Worm (Caenorhabditis elegans) whole organism, midembryonic: Measurements from ENCODE around the gene C27H5.2.

Experiments used
- T22C8.4 ChIP-seq: fragments of 200-800 bp; sonication (Bioruptor generic); IDR thresholded peaks from 2 replicates; pipeline ENCODE4 v1.3.6; 2022; ENCODE audit warnings: missing genetic modification characterization, missing compliant biosample characterization
- cog-1 ChIP-seq: sonication (generic microtip); optimal IDR thresholded peaks from 2 replicates; lab custom pipeline; 2016; ENCODE audit warnings: missing genetic modification characterization, missing compliant biosample characterization
- flt-1 ChIP-seq: fragments of 200-800 bp; sonication (Bioruptor generic); IDR thresholded peaks from 2 replicates; pipeline ENCODE4 v1.3.6; 2022; ENCODE audit warnings: missing genetic modification characterization, missing compliant biosample characterization
- klf-2 ChIP-seq: fragments of 200-800 bp; sonication (Bioruptor generic); conservative IDR thresholded peaks from 2 replicates; pipeline ENCODE4 v1.3.6; 2022; ENCODE audit warnings: missing genetic modification reagents, missing genetic modification characterization, missing compliant biosample characterization
- med-1 ChIP-seq: sonication (generic microtip); optimal IDR thresholded peaks from 2 replicates; lab custom pipeline; 2017; ENCODE audit warnings: missing genetic modification characterization, mild to moderate bottlenecking, missing compliant biosample characterization, antibody characterized with exemption, missing genetic modification reagents; ENCODE audit not compliant: insufficient read depth
- ref-1 ChIP-seq: fragments of 200-800 bp; sonication (Bioruptor generic); conservative IDR thresholded peaks from 2 replicates; pipeline ENCODE4 v1.3.6; 2022; ENCODE audit warnings: missing genetic modification reagents, missing genetic modification characterization, missing compliant biosample characterization
- tab-1 ChIP-seq: fragments of 200-800 bp; sonication (Bioruptor generic); IDR thresholded peaks from 2 replicates; pipeline ENCODE4 v1.3.6; 2022; ENCODE audit warnings: missing genetic modification characterization, missing compliant biosample characterization
- ztf-23 ChIP-seq: fragments of 200-800 bp; sonication (Bioruptor generic); IDR thresholded peaks from 2 replicates; pipeline ENCODE4 v1.3.6; 2022; ENCODE audit warnings: missing genetic modification reagents, missing genetic modification characterization, missing compliant biosample characterization
- ztf-29 ChIP-seq: fragments of 200-800 bp; sonication (Bioruptor generic); IDR thresholded peaks from 2 replicates; pipeline ENCODE4 v1.3.6; 2022; ENCODE audit warnings: missing genetic modification reagents, missing genetic modification characterization, missing compliant biosample characterization

DNA sequence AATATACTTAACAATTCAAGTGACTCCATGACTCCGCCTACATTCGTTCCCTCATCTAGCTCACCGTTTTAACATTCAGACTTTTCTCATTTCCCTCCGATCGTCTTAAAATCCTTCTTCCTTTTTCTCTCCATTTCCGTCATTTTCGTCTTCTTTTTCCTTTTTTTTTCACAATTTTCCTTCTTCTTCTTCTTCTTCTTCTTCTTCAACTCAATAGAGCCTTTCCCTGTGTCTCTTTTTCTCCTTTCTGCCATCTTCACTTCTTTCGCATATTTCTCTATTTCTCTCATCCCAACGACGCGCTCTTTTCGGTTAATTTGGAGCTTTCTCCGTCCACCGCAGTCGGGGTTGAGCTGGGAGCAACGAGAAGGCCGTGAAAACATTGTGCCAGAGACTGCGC is 27.2 kb downstream of the C27H5.2 start:
- TF ChIP-seq ztf-23 (no peak), tab-1 (GFP tag; lab: Robert Waterston, UW) (no peak), cog-1 (tag; lab: Kevin White, UChicago) (no peak), flt-1 (GFP tag; lab: Robert Waterston, UW) (no peak), klf-2 (no peak), ztf-29 (GFP tag; lab: Robert Waterston, UW) (no peak), med-1 (GFP tag; lab: Kevin White, UChicago) (no peak), T22C8.4 (GFP tag; lab: Robert Waterston, UW) (no peak), ref-1 (GFP tag; lab: Robert Waterston, UW) (no peak)
